Worm (Caenorhabditis elegans) whole organism, L1 larva: ENCODE measurements around the gene slc-30A9.

Source experiments
- Y116A8C.19 ChIP-seq: sonication (generic microtip); optimal IDR thresholded peaks from 2 replicates; lab custom pipeline; 2016; ENCODE audit warnings: missing compliant biosample characterization, missing genetic modification characterization, borderline replicate concordance
- ceh-82 ChIP-seq, 3 experiments: fragments of 150-350 bp in 1 of 3; sonication (generic microtip) in 2 of 3; optimal IDR thresholded peaks; 2 replicates each; lab custom pipeline; 2014 to 2017; ENCODE audit warnings: missing biosample characterization in 3 of 3, missing genetic modification characterization in 3 of 3
- grh-1 ChIP-seq: fragments of 200-800 bp; sonication (Bioruptor generic); IDR thresholded peaks from 2 replicates; pipeline ENCODE4 v1.3.6; 2022; ENCODE audit warnings: missing genetic modification reagents, missing genetic modification characterization, missing compliant biosample characterization
- isw-1 ChIP-seq: fragments of 200-800 bp; sonication (Bioruptor generic); IDR thresholded peaks from 2 replicates; pipeline ENCODE4 v1.3.6; 2022; ENCODE audit warnings: missing genetic modification characterization, missing compliant biosample characterization
- lin-35 ChIP-seq, 2 experiments: fragments of 150-350 bp; optimal IDR thresholded peaks; 2 replicates each; lab custom pipeline; 2014; ENCODE audit warnings: missing biosample characterization in 2 of 2, missing genetic modification characterization in 2 of 2, missing genetic modification reagents in 2 of 2
- lsy-2 ChIP-seq, 2 experiments: fragments of 150-350 bp; optimal IDR thresholded peaks; 2 replicates each; lab custom pipeline; 2014; ENCODE audit warnings: missing biosample characterization in 2 of 2, missing genetic modification characterization in 2 of 2
- nhr-77 ChIP-seq: fragments of 150-350 bp; optimal IDR thresholded peaks from 2 replicates; lab custom pipeline; 2014; ENCODE audit warnings: missing biosample characterization, missing genetic modification characterization
- rnt-1 ChIP-seq: sonication (generic microtip); optimal IDR thresholded peaks from 2 replicates; lab custom pipeline; 2016; ENCODE audit warnings: mild to moderate bottlenecking, missing genetic modification characterization, moderate library complexity, missing compliant biosample characterization
- tbx-2 ChIP-seq: sonication (generic microtip); optimal IDR thresholded peaks from 2 replicates; lab custom pipeline; 2016; ENCODE audit warnings: missing genetic modification characterization, missing compliant biosample characterization

- TF ChIP-seq nhr-77 (tag; lab: Kevin White, UChicago) (no peak), lsy-2 (tag; optimal IDR thresholded peaks at IDR 0.05; lab: Kevin White, UChicago) (no peak), rnt-1 (tag; lab: Kevin White, UChicago) (no peak), grh-1 (GFP tag; lab: Robert Waterston, UW) (no peak), tbx-2 (no peak), isw-1 (no peak), ceh-82 (tag; optimal IDR thresholded peaks at IDR 0.05; lab: Kevin White, UChicago) (no peak), lin-35 (GFP tag; optimal IDR thresholded peaks at IDR 0.05; lab: Kevin White, UChicago) (no peak), Y116A8C.19 (tag; lab: Kevin White, UChicago) (no peak)
Observed at ce11 chrIII:2679362-2679761, 19.3 kb downstream of the slc-30A9 start.
